Worm (Caenorhabditis elegans) whole organism, L4/young adult: ENCODE measurements around the gene chhy-1.

Experiments used
- W03F9.2 ChIP-seq: fragments of 150-350 bp; optimal IDR thresholded peaks from 2 replicates; lab custom pipeline; 2014; ENCODE audit warnings: missing biosample characterization, missing genetic modification characterization
- dao-5 ChIP-seq: sonication (generic microtip); optimal IDR thresholded peaks from 2 replicates; lab custom pipeline; 2016; ENCODE audit warnings: missing genotype, missing genetic modification characterization, moderate library complexity, missing compliant biosample characterization
- him-1 ChIP-seq: sonication (generic microtip); optimal IDR thresholded peaks from 2 replicates; lab custom pipeline; 2016; ENCODE audit warnings: missing genotype, missing genetic modification reagents, missing genetic modification characterization, missing compliant biosample characterization

DNA sequence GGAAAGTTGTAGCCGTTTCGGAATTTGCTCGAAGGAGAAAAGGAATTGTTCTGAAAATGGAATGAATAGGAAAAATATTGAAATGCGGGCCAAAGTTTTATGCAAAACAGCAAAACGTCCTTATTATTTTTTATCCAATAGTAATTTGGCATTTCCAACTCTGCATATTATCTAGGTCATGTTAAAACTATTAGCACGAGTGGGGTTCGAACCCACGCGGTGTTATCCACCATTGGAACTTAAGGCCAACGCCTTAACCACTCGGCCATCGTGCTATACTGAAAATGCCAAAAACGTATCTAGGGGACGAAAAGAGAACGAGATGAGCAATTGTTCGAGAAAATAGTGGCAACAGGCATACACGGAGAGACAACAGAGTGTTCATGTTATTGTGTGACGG lies 14.3 kb upstream of the chhy-1 start:
- TF ChIP-seq him-1 (tag; lab: Kevin White, UChicago) (no peak), dao-5 (tag; lab: Kevin White, UChicago) (no peak), W03F9.2 (tag; lab: Kevin White, UChicago) (no peak)
